Fruit fly (Drosophila melanogaster): ENCODE measurements around the gene CG31676.

dm6 chr2L:20812283-20813189, 28.0 kb upstream of the CG31676 start:
- no peak for TF ChIP-seq CG1620 (GFP tag; optimal IDR thresholded peaks at IDR 0.05)
- TF ChIP-seq CG5204 (GFP tag; optimal IDR thresholded peaks at IDR 0.05), result no peak
- no peak for TF ChIP-seq cic (GFP tag; optimal IDR thresholded peaks at IDR 0.05)
- TF ChIP-seq Hr96 (GFP tag; optimal IDR thresholded peaks at IDR 0.05), result no peak
